Worm (Caenorhabditis elegans): ENCODE measurements around the gene ZK896.1.

- TF ChIP-seq ceh-82 (tag; optimal IDR thresholded peaks at IDR 0.05) (no peak), egl-27 (tag; optimal IDR thresholded peaks at IDR 0.05) (no peak), nhr-237 (tag; optimal IDR thresholded peaks at IDR 0.05) (no peak), sma-3 (GFP tag; optimal IDR thresholded peaks at IDR 0.05) (no peak), unc-62 (GFP tag; optimal IDR thresholded peaks at IDR 0.05) (no peak), mdl-1 (tag; optimal IDR thresholded peaks at IDR 0.05) (no peak)
These were observed 5.3 kb downstream of the ZK896.1 start for ce11 chrIV:12869812-12870211.
